Worm (Caenorhabditis elegans) whole organism, L4 larva: ENCODE results near the gene pde-3.

ENCODE experiments used
- F26F4.8 ChIP-seq: fragments of 200-800 bp; sonication (Bioruptor generic); conservative IDR thresholded peaks from 2 replicates; pipeline ENCODE4 v1.3.6; 2022; ENCODE audit warnings: missing genetic modification characterization, missing compliant biosample characterization
- R02D3.7 ChIP-seq: fragments of 150-350 bp; sonication (generic microtip); optimal IDR thresholded peaks from 3 replicates; lab custom pipeline; 2014; ENCODE audit warnings: missing biosample characterization, missing genetic modification characterization
- T20F7.1 ChIP-seq: fragments of 200-800 bp; sonication (Bioruptor generic); optimal IDR thresholded peaks from 2 replicates; lab custom pipeline; 2018; ENCODE audit warnings: mild to moderate bottlenecking, missing genetic modification characterization, missing compliant biosample characterization
- aha-1 ChIP-seq: fragments of 150-350 bp; peaks from one replicate; lab custom pipeline; 2014; ENCODE audit warnings: missing biosample characterization, missing genetic modification characterization
- ama-1 ChIP-seq: fragments of 150-350 bp; optimal IDR thresholded peaks from 2 replicates; lab custom pipeline; 2014; ENCODE audit warnings: inconsistent platforms, mixed read lengths
- attf-4 ChIP-seq: sonication (generic microtip); optimal IDR thresholded peaks from 3 replicates; lab custom pipeline; 2017; ENCODE audit warnings: missing biosample characterization, missing genetic modification characterization
- ctbp-1 ChIP-seq: fragments of 200-800 bp; sonication (Bioruptor generic); IDR thresholded peaks from 2 replicates; pipeline ENCODE4 v1.3.6; 2022; ENCODE audit warnings: missing genetic modification reagents, missing genetic modification characterization, missing compliant biosample characterization
- dmd-8 ChIP-seq: fragments of 200-800 bp; sonication (Bioruptor generic); IDR thresholded peaks from 2 replicates; pipeline ENCODE4 v1.3.6; 2022; ENCODE audit warnings: missing genetic modification characterization, missing compliant biosample characterization
- duxl-1 ChIP-seq: sonication (generic microtip); optimal IDR thresholded peaks from 2 replicates; lab custom pipeline; 2016; ENCODE audit warnings: mild to moderate bottlenecking, missing genetic modification characterization, moderate library complexity, missing compliant biosample characterization; ENCODE audit not compliant: poor library complexity
- dve-1 ChIP-seq: sonication (generic microtip); optimal IDR thresholded peaks from 2 replicates; lab custom pipeline; 2017; ENCODE audit warnings: antibody characterized with exemption, mild to moderate bottlenecking, missing genetic modification characterization, missing compliant biosample characterization; ENCODE audit not compliant: insufficient read depth
- hlh-11 ChIP-seq: fragments of 200-800 bp; sonication (Bioruptor generic); optimal IDR thresholded peaks from 2 replicates; lab custom pipeline; 2018; ENCODE audit warnings: mild to moderate bottlenecking, missing genetic modification characterization, missing compliant biosample characterization
- hlh-30 ChIP-seq: sonication (generic microtip); optimal IDR thresholded peaks from 2 replicates; lab custom pipeline; 2017; ENCODE audit warnings: antibody characterized with exemption, mild to moderate bottlenecking, missing genetic modification characterization, missing compliant biosample characterization; ENCODE audit not compliant: insufficient read depth
- lin-15B ChIP-seq: fragments of 150-350 bp; sonication (generic microtip); optimal IDR thresholded peaks from 3 replicates; lab custom pipeline; 2014; ENCODE audit warnings: missing biosample characterization, missing genetic modification characterization
- lir-3 ChIP-seq: sonication (generic microtip); optimal IDR thresholded peaks from 2 replicates; lab custom pipeline; 2016; ENCODE audit warnings: mild to moderate bottlenecking, missing genetic modification characterization, missing compliant biosample characterization
- mdl-1 ChIP-seq, 2 experiments: fragments of 150-350 bp in 1 of 2; sonication (generic microtip) in 1 of 2; optimal IDR thresholded peaks; 2 replicates each; lab custom pipeline; 2014 to 2017; ENCODE audit warnings: missing biosample characterization in 2 of 2, missing genetic modification characterization in 2 of 2
- mdt-29 ChIP-seq: fragments of 200-800 bp; sonication (Bioruptor generic); IDR thresholded peaks from 2 replicates; pipeline ENCODE4 v1.3.6; 2022; ENCODE audit warnings: missing genetic modification reagents, missing genetic modification characterization, missing compliant biosample characterization
- mxl-3 ChIP-seq: fragments of 200-800 bp; sonication (Bioruptor generic); optimal IDR thresholded peaks from 2 replicates; lab custom pipeline; 2018; ENCODE audit warnings: mild to moderate bottlenecking, missing genetic modification characterization, missing compliant biosample characterization
- nhr-41 ChIP-seq: fragments of 200-800 bp; sonication (Bioruptor generic); IDR thresholded peaks from 2 replicates; pipeline ENCODE4 v1.3.6; 2022; ENCODE audit warnings: missing genetic modification reagents, missing genetic modification characterization, missing compliant biosample characterization
- nhr-42 ChIP-seq: fragments of 200-800 bp; sonication (Bioruptor generic); IDR thresholded peaks from 2 replicates; pipeline ENCODE4 v1.3.6; 2022; ENCODE audit warnings: missing genetic modification characterization, missing compliant biosample characterization
- nhr-6 ChIP-seq: fragments of 150-350 bp; optimal IDR thresholded peaks from 2 replicates; lab custom pipeline; 2014; ENCODE audit warnings: missing biosample characterization, missing genetic modification characterization
- sdz-12 ChIP-seq: fragments of 200-800 bp; sonication (Bioruptor generic); optimal IDR thresholded peaks from 2 replicates; lab custom pipeline; 2018; ENCODE audit warnings: mild to moderate bottlenecking, missing genetic modification characterization, missing compliant biosample characterization
- set-16 ChIP-seq: fragments of 200-800 bp; sonication (Bioruptor generic); IDR thresholded peaks from 2 replicates; pipeline ENCODE4 v1.3.6; 2022; ENCODE audit warnings: missing genetic modification reagents, missing genetic modification characterization, missing compliant biosample characterization
- snpc-1.2 ChIP-seq: fragments of 200-800 bp; sonication (Bioruptor generic); IDR thresholded peaks from 2 replicates; pipeline ENCODE4 v1.3.6; 2022; ENCODE audit warnings: missing genetic modification reagents, missing genetic modification characterization, missing compliant biosample characterization
- snpc-4 ChIP-seq: fragments of 150-350 bp; optimal IDR thresholded peaks from 2 replicates; lab custom pipeline; 2014; ENCODE audit warnings: missing biosample characterization, missing genetic modification characterization
- tag-97 ChIP-seq: fragments of 200-800 bp; sonication (Bioruptor generic); IDR thresholded peaks from 2 replicates; pipeline ENCODE4 v1.3.6; 2022; ENCODE audit warnings: missing genetic modification characterization, missing compliant biosample characterization
- unc-130 ChIP-seq: sonication (generic microtip); optimal IDR thresholded peaks from 2 replicates; lab custom pipeline; 2016; ENCODE audit warnings: missing genetic modification reagents, missing genetic modification characterization, missing compliant biosample characterization
- unc-62 ChIP-seq, 3 experiments: fragments of 150-350 bp in 1 of 3; sonication (generic microtip); optimal IDR thresholded peaks in 2 of 3; peaks in 1 of 3; 1 replicate in 1 of 3; 2 replicates in 2 of 3; lab custom pipeline; 2014 to 2017; ENCODE audit warnings: missing biosample characterization in 3 of 3, missing genetic modification characterization in 3 of 3, missing genetic modification reagents in 3 of 3, missing genotype in 1 of 3
- zfp-3 ChIP-seq: fragments of 200-800 bp; sonication (Bioruptor generic); conservative IDR thresholded peaks from 2 replicates; pipeline ENCODE4 v1.3.6; 2022; ENCODE audit warnings: missing genetic modification reagents, missing genetic modification characterization, missing compliant biosample characterization

Gene pde-3

DNA sequence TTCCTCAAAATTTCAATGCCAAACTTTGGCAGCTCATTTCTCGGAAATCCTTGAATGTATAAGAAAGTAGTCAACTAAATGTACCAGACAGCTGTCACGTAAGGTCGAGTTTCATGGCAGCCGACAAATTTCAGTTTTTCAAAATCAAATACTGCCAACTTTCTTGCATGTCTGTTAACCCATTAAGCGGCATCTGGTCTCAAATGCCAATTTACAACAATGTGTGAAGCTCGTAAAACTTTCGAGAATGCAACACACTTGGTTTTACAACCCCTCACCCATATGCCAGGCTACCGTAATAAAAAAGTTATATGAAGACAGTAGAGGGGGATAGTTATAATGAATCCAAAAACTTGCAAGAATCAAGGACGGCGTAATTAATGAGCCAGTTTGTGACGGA is 15.9 kb upstream of the pde-3 start:
- TF ChIP-seq unc-62 (GFP tag; optimal IDR thresholded peaks at IDR 0.05 in 1 of 2; lab: Kevin White, UChicago): peak in 1 of 2 experiments; percentile 78
- TF ChIP-seq unc-62 (tag; optimal IDR thresholded peaks at IDR 0.05; lab: Kevin White, UChicago): no peak
- no peak for TF ChIP-seq tag-97 (GFP tag; lab: Robert Waterston, UW)

DNA sequence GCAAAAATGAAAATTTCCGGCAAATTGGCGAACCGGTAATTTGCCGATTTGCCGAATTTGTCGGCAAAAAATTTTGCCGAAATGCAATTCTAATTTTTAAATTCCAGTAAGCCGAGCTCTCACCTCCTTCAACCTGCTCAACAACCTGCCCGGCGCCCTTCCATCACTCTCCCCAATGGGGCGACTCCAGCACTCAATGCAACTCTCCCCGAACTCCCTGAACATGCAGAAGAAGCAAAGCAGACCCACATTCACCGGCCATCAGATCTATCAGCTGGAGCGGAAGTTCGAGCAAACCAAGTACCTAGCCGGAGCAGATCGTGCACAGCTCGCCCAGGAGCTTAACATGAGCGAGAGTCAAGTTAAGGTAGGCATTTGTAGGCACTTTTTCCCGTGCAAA is 14.9 kb upstream of the pde-3 start:
- TF ChIP-seq aha-1 (tag; lab: Kevin White, UChicago) (peak; percentile 80), set-16 (GFP tag; lab: Robert Waterston, UW) (peak; percentile 57), T20F7.1 (GFP tag; lab: Kevin White, UChicago) (no peak)
- TF ChIP-seq, all 104 proteins: peak for 2

- TF ChIP-seq unc-130 (GFP tag; lab: Kevin White, UChicago) (no peak), aha-1 (tag; lab: Kevin White, UChicago) (peak; percentile 50), mxl-3 (GFP tag; lab: Kevin White, UChicago) (no peak), nhr-42 (GFP tag; lab: Robert Waterston, UW) (no peak), sdz-12 (GFP tag; lab: Kevin White, UChicago) (no peak), lin-15B (no peak), dmd-8 (GFP tag; lab: Robert Waterston, UW) (0 out of 2 replicates have a peak, but pooled peaks have one; percentile 56)
These were observed 11.8 kb upstream of the pde-3 start for ce11 chrII:14907719-14908118.

DNA sequence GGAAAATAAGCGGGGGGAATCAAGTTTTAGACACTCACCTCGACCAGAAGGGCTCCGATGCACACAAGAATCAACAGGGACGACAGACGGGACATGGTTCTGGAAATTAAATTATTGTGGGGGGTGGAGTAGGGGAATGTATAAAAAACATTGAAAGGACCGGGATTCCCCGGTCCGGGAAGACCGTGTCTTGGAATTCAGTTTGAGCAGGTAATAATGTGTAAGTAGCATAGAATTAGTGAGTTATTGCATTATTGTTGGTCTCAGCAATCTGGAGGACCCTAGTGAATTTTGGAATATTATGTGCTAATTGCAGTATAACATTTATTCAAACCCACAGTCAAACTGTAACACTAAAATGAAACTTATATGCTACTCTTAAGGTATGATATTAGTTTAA is 9.2 kb upstream of the pde-3 start, which contains the start of gene R03C1.1:
R03C1.1 (minus strand) TSS at position 101 of the 400 bp plus-strand sequence.
- TF ChIP-seq F26F4.8: no peak
- TF ChIP-seq unc-62 (GFP tag; optimal IDR thresholded peaks at IDR 0.05 in 1 of 2; lab: Kevin White, UChicago): peak in 1 of 2 experiments; percentile 49
- no peak for TF ChIP-seq unc-62 (tag; optimal IDR thresholded peaks at IDR 0.05; lab: Kevin White, UChicago)

ce11 chrII:14916848-14917247 is 2.7 kb upstream of the pde-3 start:
- TF ChIP-seq nhr-41 (GFP tag; lab: Robert Waterston, UW): no peak
- peak; percentile 5 for TF ChIP-seq hlh-11 (tag; lab: Kevin White, UChicago)

- TF ChIP-seq hlh-11 (tag; lab: Kevin White, UChicago): no peak
- peak; percentile 22 for TF ChIP-seq snpc-4
- TF ChIP-seq, all 104 proteins: peak for 1
These were observed 9.3 kb downstream of the pde-3 start for ce11 chrII:14928766-14929165.

ce11 chrII:14935431-14936071 is 16.0 kb downstream of the pde-3 start:
- no peak for TF ChIP-seq mdt-29
- TF ChIP-seq dve-1: no peak
- TF ChIP-seq R02D3.7: no peak
- no peak for TF ChIP-seq nhr-6 (tag; lab: Kevin White, UChicago)
- no peak for TF ChIP-seq snpc-1.2 (GFP tag; lab: Robert Waterston, UW)
- no peak for TF ChIP-seq tag-97 (GFP tag; lab: Robert Waterston, UW)
- no peak for TF ChIP-seq ctbp-1 (GFP tag; lab: Robert Waterston, UW)
- TF ChIP-seq hlh-30 (tag; lab: Kevin White, UChicago): no peak
- no peak for TF ChIP-seq lir-3 (tag; lab: Kevin White, UChicago)
- no peak for TF ChIP-seq mdl-1 (tag; optimal IDR thresholded peaks at IDR 0.05; lab: Kevin White, UChicago)
- TF ChIP-seq duxl-1: no peak
- no peak for TF ChIP-seq set-16 (GFP tag; lab: Robert Waterston, UW)
- no peak for TF ChIP-seq attf-4 (tag; lab: Kevin White, UChicago)
- TF ChIP-seq zfp-3 (GFP tag; lab: Robert Waterston, UW): no peak
- TF ChIP-seq ama-1 (lab: Kevin White, UChicago): no peak
- TF ChIP-seq unc-62 (GFP tag; optimal IDR thresholded peaks at IDR 0.05 in 1 of 2; lab: Kevin White, UChicago): no peak
- no peak for TF ChIP-seq unc-62 (tag; optimal IDR thresholded peaks at IDR 0.05; lab: Kevin White, UChicago)
